Fruit fly (Drosophila melanogaster): Measurements from ENCODE around the gene CG42759.

DNA sequence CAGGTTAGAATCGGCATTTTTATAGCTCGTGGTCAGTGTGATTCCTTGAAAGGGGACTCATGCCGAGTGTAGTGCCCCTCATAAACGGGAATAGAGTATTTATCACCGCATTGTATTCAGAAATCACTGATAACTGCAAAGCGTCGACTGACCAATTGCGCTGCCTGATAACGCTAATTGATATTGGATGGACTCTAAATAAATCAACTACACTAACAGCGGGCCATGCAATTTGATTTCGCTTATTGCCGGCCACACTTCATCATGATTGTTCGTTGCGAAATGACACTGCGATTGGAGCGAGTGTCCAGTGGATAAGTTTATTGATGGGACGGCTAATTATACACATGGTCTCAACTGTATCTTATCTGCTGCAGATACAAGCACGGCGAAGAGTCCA, 23.3 kb upstream of the CG42759 start:
- TF ChIP-seq Clk (GFP tag; optimal IDR thresholded peaks at IDR 0.05) (no peak), kay (GFP tag; ENCODE audit: borderline replicate concordance) (peak; percentile 86), CG14711 (tag; optimal IDR thresholded peaks at IDR 0.05) (no peak), CG7101 (tag; optimal IDR thresholded peaks at IDR 0.05) (peak; percentile 3), ovo (GFP tag; optimal IDR thresholded peaks at IDR 0.05) (no peak), cic (GFP tag; optimal IDR thresholded peaks at IDR 0.05) (peak; percentile 86)
